Fruit fly (Drosophila melanogaster) whole organism, embryonic: ENCODE data around the gene Dyrk2.

ENCODE experiments used
- Ada2b ChIP-seq: fragments of 200-800 bp; sonication (Bioruptor generic); IDR thresholded peaks from 2 replicates; pipeline ENCODE4 v1.3.6; 2022; ENCODE audit warnings: missing biosample characterization, missing genetic modification characterization
- Adf1 ChIP-seq: fragments of 200-800 bp; sonication (Bioruptor generic); IDR thresholded peaks from 2 replicates; pipeline ENCODE4 v1.3.6; 2022; ENCODE audit warnings: missing biosample characterization, missing genetic modification characterization
- Atf6 ChIP-seq: fragments of 200-800 bp; sonication (Bioruptor generic); IDR thresholded peaks from 2 replicates; pipeline ENCODE4 v1.3.6; 2022; ENCODE audit warnings: missing biosample characterization, missing genetic modification characterization
- CG10565 ChIP-seq: fragments of 200-800 bp; sonication (Bioruptor generic); optimal IDR thresholded peaks from 3 replicates; lab custom pipeline; 2016; ENCODE audit warnings: missing biosample characterization, mild to moderate bottlenecking, missing genetic modification characterization
- CG11695 ChIP-seq: fragments of 200-800 bp; sonication (Bioruptor generic); IDR thresholded peaks from 3 replicates; pipeline ENCODE4 v1.3.6; 2022; ENCODE audit warnings: missing biosample characterization, missing genetic modification characterization
- CG14014 ChIP-seq: fragments of 200-800 bp; sonication (Bioruptor generic); IDR thresholded peaks from 2 replicates; pipeline ENCODE4 v1.3.6; 2022; ENCODE audit warnings: missing biosample characterization, missing genetic modification characterization
- CG14441 ChIP-seq: fragments of 200-800 bp; sonication (Bioruptor generic); IDR thresholded peaks from 2 replicates; pipeline ENCODE4 v1.3.6; 2022; ENCODE audit warnings: missing biosample characterization, missing genetic modification characterization
- CG18262 ChIP-seq: fragments of 200-800 bp; optimal IDR thresholded peaks from 3 replicates; lab custom pipeline; 2019; ENCODE audit warnings: missing biosample characterization, mild to moderate bottlenecking, missing genetic modification characterization, moderate library complexity
- CG1832 ChIP-seq: fragments of 200-800 bp; sonication (Bioruptor generic); optimal IDR thresholded peaks from 2 replicates; lab custom pipeline; 2017; ENCODE audit warnings: missing biosample characterization, mild to moderate bottlenecking, missing genetic modification characterization, inconsistent platforms
- CG30020 ChIP-seq: fragments of 200-800 bp; optimal IDR thresholded peaks from 2 replicates; lab custom pipeline; 2019; ENCODE audit warnings: missing biosample characterization, mild to moderate bottlenecking, missing genetic modification characterization, moderate library complexity
- CG32772 ChIP-seq: fragments of 200-800 bp; sonication (Bioruptor generic); IDR thresholded peaks from 2 replicates; pipeline ENCODE4 v1.3.6; 2022; ENCODE audit warnings: missing biosample characterization, missing genetic modification characterization
- CG3847 ChIP-seq: fragments of 200-800 bp; sonication (Bioruptor generic); IDR thresholded peaks from 2 replicates; pipeline ENCODE4 v1.3.6; 2022; ENCODE audit warnings: missing biosample characterization, missing genetic modification characterization
- CG42726 ChIP-seq: fragments of 200-800 bp; sonication (Bioruptor generic); IDR thresholded peaks from 2 replicates; pipeline ENCODE4 v1.3.6; 2022; ENCODE audit warnings: missing biosample characterization, missing genetic modification characterization; ENCODE audit not compliant: partially characterized antibody
- CG4617 ChIP-seq: fragments of 200-800 bp; sonication (Bioruptor generic); optimal IDR thresholded peaks from 3 replicates; lab custom pipeline; 2016; ENCODE audit warnings: missing biosample characterization, missing genetic modification characterization, borderline replicate concordance
- CG4820 ChIP-seq: fragments of 200-800 bp; sonication (Bioruptor generic); optimal IDR thresholded peaks from 3 replicates; lab custom pipeline; 2016; ENCODE audit warnings: missing biosample characterization, missing genetic modification characterization
- CG6683 ChIP-seq: fragments of 200-800 bp; sonication (Bioruptor generic); optimal IDR thresholded peaks from 2 replicates; lab custom pipeline; 2017; ENCODE audit warnings: missing biosample characterization, mild to moderate bottlenecking, missing genetic modification characterization, missing genetic modification reagents
- CG7271 ChIP-seq: fragments of 200-800 bp; sonication (Bioruptor generic); optimal IDR thresholded peaks from 2 replicates; lab custom pipeline; 2018; ENCODE audit warnings: missing biosample characterization, mild to moderate bottlenecking, missing genetic modification characterization, moderate library complexity
- CG7745 ChIP-seq: fragments of 200-800 bp; sonication (Bioruptor generic); optimal IDR thresholded peaks from 2 replicates; lab custom pipeline; 2018; ENCODE audit warnings: missing biosample characterization, mild to moderate bottlenecking, missing genetic modification characterization, moderate library complexity
- CG7786 ChIP-seq: fragments of 200-800 bp; sonication (Bioruptor generic); optimal IDR thresholded peaks from 2 replicates; lab custom pipeline; 2016; ENCODE audit warnings: missing biosample characterization, missing genetic modification characterization
- CG8290 ChIP-seq, 3 experiments: fragments of 200-800 bp; sonication (Bioruptor generic); optimal IDR thresholded peaks; 2 replicates each; lab custom pipeline; 2016 to 2019; ENCODE audit warnings: missing biosample characterization in 3 of 3, missing genetic modification characterization in 3 of 3, mild to moderate bottlenecking in 2 of 3, moderate library complexity in 1 of 3
- Dek ChIP-seq: fragments of 200-800 bp; sonication (Bioruptor generic); optimal IDR thresholded peaks from 3 replicates; lab custom pipeline; 2019; ENCODE audit warnings: missing biosample characterization, mild to moderate bottlenecking, missing genetic modification characterization, moderate library complexity
- Doc3 ChIP-seq: fragments of 200-800 bp; sonication (Bioruptor generic); IDR thresholded peaks from 3 replicates; pipeline ENCODE4 v1.3.6; 2022; ENCODE audit warnings: missing biosample characterization, missing genetic modification characterization; ENCODE audit not compliant: partially characterized antibody
- Fer1 ChIP-seq: fragments of 200-800 bp; sonication (Bioruptor generic); optimal IDR thresholded peaks from 2 replicates; lab custom pipeline; 2017; ENCODE audit warnings: missing biosample characterization, mild to moderate bottlenecking, missing genetic modification characterization
- HmgD ChIP-seq: fragments of 200-800 bp; sonication (Bioruptor generic); optimal IDR thresholded peaks from 3 replicates; lab custom pipeline; 2016; ENCODE audit warnings: missing biosample characterization, missing genetic modification characterization
- Neu2 ChIP-seq: fragments of 200-800 bp; sonication (Bioruptor generic); optimal IDR thresholded peaks from 3 replicates; lab custom pipeline; 2016; ENCODE audit warnings: missing biosample characterization, missing genetic modification characterization, borderline replicate concordance
- Oli ChIP-seq: fragments of 200-800 bp; sonication (Bioruptor generic); optimal IDR thresholded peaks from 2 replicates; lab custom pipeline; 2018; ENCODE audit warnings: missing biosample characterization, mild to moderate bottlenecking, missing genetic modification characterization, moderate library complexity
- Poxn ChIP-seq: fragments of 200-800 bp; sonication (Bioruptor generic); IDR thresholded peaks from 2 replicates; pipeline ENCODE4 v1.3.6; 2022; ENCODE audit warnings: missing biosample characterization, missing genetic modification characterization
- Vsx1 ChIP-seq: fragments of 200-800 bp; sonication (Bioruptor generic); optimal IDR thresholded peaks from 2 replicates; lab custom pipeline; 2017; ENCODE audit warnings: missing biosample characterization, mild to moderate bottlenecking, missing genetic modification characterization, missing genetic modification reagents
- Xrp1 ChIP-seq: fragments of 200-800 bp; sonication (Bioruptor generic); IDR thresholded peaks from 2 replicates; pipeline ENCODE4 v1.3.6; 2022; ENCODE audit warnings: missing biosample characterization, missing genetic modification characterization
- dmrt11E ChIP-seq: fragments of 200-800 bp; sonication (Bioruptor generic); optimal IDR thresholded peaks from 3 replicates; lab custom pipeline; 2018; ENCODE audit warnings: missing biosample characterization, mild to moderate bottlenecking, missing genetic modification characterization, moderate library complexity
- emc ChIP-seq: fragments of 200-800 bp; sonication (Bioruptor generic); optimal IDR thresholded peaks from 2 replicates; lab custom pipeline; 2016; ENCODE audit warnings: missing biosample characterization, missing genetic modification characterization
- fd96Cb ChIP-seq: fragments of 200-800 bp; sonication (Bioruptor generic); optimal IDR thresholded peaks from 2 replicates; lab custom pipeline; 2018; ENCODE audit warnings: missing biosample characterization, mild to moderate bottlenecking, missing genetic modification characterization, moderate library complexity
- gem ChIP-seq: fragments of 200-800 bp; sonication (Bioruptor generic); optimal IDR thresholded peaks from 2 replicates; lab custom pipeline; 2019; ENCODE audit warnings: missing biosample characterization, mild to moderate bottlenecking, missing genetic modification characterization, moderate library complexity
- hkb ChIP-seq, 2 experiments: fragments of 200-800 bp in 1 of 2; fragments of >200 bp in 1 of 2; sonication (Bioruptor generic) in 1 of 2; IDR thresholded peaks in 1 of 2; optimal IDR thresholded peaks in 1 of 2; 2 replicates each; pipeline versions ENCODE4 v1.3.6 to Lab custom; 2017 to 2022; ENCODE audit warnings: missing biosample characterization in 1 of 2, missing genetic modification characterization in 1 of 2
- kni ChIP-seq: fragments of 200-800 bp; sonication (Bioruptor generic); optimal IDR thresholded peaks from 3 replicates; lab custom pipeline; 2017; ENCODE audit warnings: mild to moderate bottlenecking, missing biosample characterization, missing genetic modification reagents, missing genetic modification characterization
- lbe ChIP-seq: fragments of 200-800 bp; sonication (Bioruptor generic); optimal IDR thresholded peaks from 2 replicates; lab custom pipeline; 2016; ENCODE audit warnings: missing biosample characterization, mild to moderate bottlenecking, missing genetic modification characterization
- prd ChIP-seq, 3 experiments: fragments of >200 bp in 2 of 3; fragments of 200-800 bp in 1 of 3; sonication (Bioruptor generic) in 1 of 3; optimal IDR thresholded peaks in 2 of 3; IDR thresholded peaks in 1 of 3; 2 replicates in 2 of 3; 3 replicates in 1 of 3; pipeline versions ENCODE4 v1.3.6 to Lab custom; 2017 to 2022; ENCODE audit warnings: missing biosample characterization in 1 of 3, missing genetic modification characterization in 1 of 3
- sqz ChIP-seq: fragments of 200-800 bp; sonication (Bioruptor generic); optimal IDR thresholded peaks from 3 replicates; lab custom pipeline; 2018; ENCODE audit warnings: missing biosample characterization, mild to moderate bottlenecking, missing genetic modification characterization
- stc ChIP-seq: fragments of 200-800 bp; sonication (Bioruptor generic); IDR thresholded peaks from 2 replicates; pipeline ENCODE4 v1.3.6; 2022; ENCODE audit warnings: missing biosample characterization, missing genetic modification characterization
- twi ChIP-seq: fragments of 200-800 bp; optimal IDR thresholded peaks from 2 replicates; lab custom pipeline; 2019; ENCODE audit warnings: missing biosample characterization, mild to moderate bottlenecking, missing genetic modification characterization, moderate library complexity
- vvl ChIP-seq: fragments of 200-800 bp; sonication (Bioruptor generic); IDR thresholded peaks from 2 replicates; pipeline ENCODE4 v1.3.6; 2022; ENCODE audit warnings: missing biosample characterization, missing genetic modification characterization

The Dyrk2 gene

dm6 chr2L:14259783-14260182, 25.9 kb upstream of the Dyrk2 start (continued):
- TF ChIP-seq dmrt11E (peak; percentile 15), prd (optimal IDR thresholded peaks at IDR 0.05; lab: Kevin White, UChicago) (no peak), prd (GFP tag; IDR thresholded peaks at IDR 0.05; lab: Robert Waterston, UW) (peak; percentile 44; the same call in 2 of the 3 replicates), Atf6 (GFP tag; lab: Robert Waterston, UW) (no peak), hkb (optimal IDR thresholded peaks at IDR 0.05; lab: Kevin White, UChicago) (no peak), hkb (GFP tag; IDR thresholded peaks at IDR 0.05; lab: Robert Waterston, UW) (no peak), HmgD (GFP tag; lab: Kevin White, UChicago) (no peak), CG4820 (GFP tag; lab: Kevin White, UChicago) (no peak), CG8290 (GFP tag; optimal IDR thresholded peaks at IDR 0.05; lab: Kevin White, UChicago) (no peak), CG8290 (tag; optimal IDR thresholded peaks at IDR 0.05; lab: Kevin White, UChicago) (no peak), Dek (no peak), CG1832 (GFP tag; lab: Kevin White, UChicago) (no peak), CG14441 (GFP tag; lab: Robert Waterston, UW) (no peak), Xrp1 (peak; percentile 20; the same call in 1 of the 2 replicates), CG14014 (no peak; the same call in 1 of the 2 replicates), CG30020 (tag; lab: Kevin White, UChicago) (no peak), Vsx1 (GFP tag; lab: Kevin White, UChicago) (no peak), CG11695 (GFP tag; lab: Robert Waterston, UW) (0 out of 3 replicates have a peak, but pooled peaks have one; percentile 8), CG4617 (GFP tag; lab: Kevin White, UChicago) (no peak), CG42726 (GFP tag; lab: Robert Waterston, UW) (no peak), gem (tag; lab: Kevin White, UChicago) (peak; percentile 31), CG10565 (GFP tag; lab: Kevin White, UChicago) (no peak), CG3847 (no peak), fd96Cb (tag; lab: Kevin White, UChicago) (no peak), stc (no peak)
- TF ChIP-seq, all 482 proteins: peak for 10

- peak; percentile 52 for TF ChIP-seq sqz (GFP tag; lab: Kevin White, UChicago)
- no peak for TF ChIP-seq Neu2 (GFP tag; lab: Kevin White, UChicago)
- no peak for TF ChIP-seq CG7786 (GFP tag; lab: Kevin White, UChicago)
- no peak for TF ChIP-seq CG6683 (GFP tag; lab: Kevin White, UChicago)
- no peak for TF ChIP-seq CG18262 (tag; lab: Kevin White, UChicago)
- no peak for TF ChIP-seq emc (GFP tag; lab: Kevin White, UChicago)
- TF ChIP-seq CG7271 (tag; lab: Kevin White, UChicago): no peak
- TF ChIP-seq Oli: no peak
- peak; percentile 7 for TF ChIP-seq kni
- TF ChIP-seq Poxn (GFP tag; lab: Robert Waterston, UW): no peak
- no peak for TF ChIP-seq Ada2b
- TF ChIP-seq CG32772: no peak
- TF ChIP-seq lbe: no peak
- TF ChIP-seq CG14441 (GFP tag; lab: Robert Waterston, UW): no peak
- no peak for TF ChIP-seq twi (tag; lab: Kevin White, UChicago)
- TF ChIP-seq Fer1 (GFP tag; lab: Kevin White, UChicago): no peak
- no peak for TF ChIP-seq Doc3
- TF ChIP-seq vvl (GFP tag; lab: Robert Waterston, UW): peak; percentile 40; the same call in 1 of the 2 replicates
- no peak for TF ChIP-seq Adf1 (GFP tag; lab: Robert Waterston, UW)
- TF ChIP-seq CG7745 (tag; lab: Kevin White, UChicago): peak; percentile 80
These were observed 24.7 kb upstream of the Dyrk2 start for dm6 chr2L:14258603-14259002.
